Worm (Caenorhabditis elegans) whole organism, L2 larva: ENCODE data around the gene srbc-23.

Source experiments
- ama-1 ChIP-seq: fragments of 150-350 bp; optimal IDR thresholded peaks from 2 replicates; lab custom pipeline; 2018; ENCODE audit warnings: inconsistent platforms
- blmp-1 ChIP-seq: sonication (generic microtip); optimal IDR thresholded peaks from 2 replicates; lab custom pipeline; 2017; ENCODE audit warnings: missing genetic modification characterization, mild to moderate bottlenecking, missing compliant biosample characterization, antibody characterized with exemption, moderate library complexity; ENCODE audit not compliant: insufficient read depth
- ceh-82 ChIP-seq: fragments of 150-350 bp; optimal IDR thresholded peaks from 2 replicates; lab custom pipeline; 2014; ENCODE audit warnings: missing biosample characterization, missing genetic modification characterization
- fos-1 ChIP-seq: fragments of 150-350 bp; optimal IDR thresholded peaks from 2 replicates; lab custom pipeline; 2014; ENCODE audit warnings: missing biosample characterization, missing genetic modification characterization
- gmeb-1 ChIP-seq: fragments of 150-350 bp; optimal IDR thresholded peaks from 2 replicates; lab custom pipeline; 2014; ENCODE audit warnings: missing biosample characterization, missing genetic modification characterization
- lin-39 ChIP-seq: fragments of 150-350 bp; optimal IDR thresholded peaks from 2 replicates; lab custom pipeline; 2014; ENCODE audit warnings: missing biosample characterization, missing genetic modification reagents, missing genetic modification characterization
- mdl-1 ChIP-seq, 2 experiments: fragments of 150-350 bp in 1 of 2; sonication (generic microtip) in 1 of 2; optimal IDR thresholded peaks; 2 replicates each; lab custom pipeline; 2017; ENCODE audit warnings: missing biosample characterization in 2 of 2, missing genetic modification characterization in 2 of 2
- nhr-11 ChIP-seq: fragments of 150-350 bp; optimal IDR thresholded peaks from 2 replicates; lab custom pipeline; 2014; ENCODE audit warnings: missing biosample characterization, missing genetic modification characterization
- nhr-77 ChIP-seq: fragments of 150-350 bp; optimal IDR thresholded peaks from 2 replicates; lab custom pipeline; 2014; ENCODE audit warnings: missing biosample characterization, missing genetic modification characterization
- snpc-4 ChIP-seq: fragments of 150-350 bp; optimal IDR thresholded peaks from 2 replicates; lab custom pipeline; 2014; ENCODE audit warnings: missing biosample characterization, missing genetic modification characterization
- unc-39 ChIP-seq: fragments of 150-350 bp; optimal IDR thresholded peaks from 2 replicates; lab custom pipeline; 2014; ENCODE audit warnings: missing biosample characterization, missing genetic modification characterization
- zag-1 ChIP-seq: fragments of 150-350 bp; optimal IDR thresholded peaks from 2 replicates; lab custom pipeline; 2014; ENCODE audit warnings: missing biosample characterization, missing genetic modification characterization
- ztf-4 ChIP-seq: fragments of 150-350 bp; optimal IDR thresholded peaks from 2 replicates; lab custom pipeline; 2014; ENCODE audit warnings: missing biosample characterization, missing genetic modification characterization

DNA sequence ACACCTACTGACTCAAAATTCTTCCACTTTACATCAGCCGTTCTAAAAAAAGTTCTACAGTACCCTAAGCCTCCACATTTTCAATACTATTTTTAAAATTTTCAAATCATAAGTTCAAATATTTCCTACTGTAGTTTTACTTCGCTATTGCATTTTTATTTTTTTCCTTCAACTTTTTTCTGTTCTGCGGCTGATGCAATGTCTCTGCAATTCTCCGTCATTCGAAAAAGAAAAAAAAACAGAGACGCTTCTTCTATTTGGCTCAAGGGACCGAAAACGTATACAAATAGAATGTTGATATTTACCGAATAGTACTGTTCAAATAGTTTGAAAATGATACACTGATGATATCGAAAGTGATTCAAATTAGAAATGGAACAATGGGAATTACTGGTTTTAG lies 15.1 kb upstream of the srbc-23 start:
- TF ChIP-seq nhr-11 (tag; lab: Kevin White, UChicago), result no peak
- no peak for TF ChIP-seq fos-1 (tag; lab: Kevin White, UChicago)
- no peak for TF ChIP-seq snpc-4 (tag; lab: Kevin White, UChicago)
- TF ChIP-seq mdl-1 (tag; optimal IDR thresholded peaks at IDR 0.05; lab: Kevin White, UChicago), result no peak
- TF ChIP-seq zag-1 (tag; lab: Kevin White, UChicago), result no peak
- TF ChIP-seq nhr-77 (tag; lab: Kevin White, UChicago), result no peak
- TF ChIP-seq unc-39 (tag; lab: Kevin White, UChicago), result no peak
- no peak for TF ChIP-seq gmeb-1 (tag; lab: Kevin White, UChicago)
- no peak for TF ChIP-seq ceh-82
- TF ChIP-seq ztf-4 (tag; lab: Kevin White, UChicago), result no peak
- no peak for TF ChIP-seq lin-39
- TF ChIP-seq ama-1 (lab: Kevin White, UChicago), result no peak
- TF ChIP-seq blmp-1 (tag; lab: Kevin White, UChicago), result no peak
